Worm (Caenorhabditis elegans): ENCODE results near the gene pgph-2.
"Not testable (repeated sequence)": the region's sequence is repeated elsewhere in the genome, so short reads cannot be mapped to it uniquely, and the experiment has no call there.

- not testable (repeated sequence) for TF ChIP-seq ceh-6 (GFP tag; optimal IDR thresholded peaks at IDR 0.05); pag-3 (tag; optimal IDR thresholded peaks at IDR 0.05; ENCODE audit: borderline replicate concordance); hlh-8 (tag; optimal IDR thresholded peaks at IDR 0.05); ama-1 (optimal IDR thresholded peaks at IDR 0.05); hlh-13 (GFP tag; optimal IDR thresholded peaks at IDR 0.05); ceh-22 (tag; optimal IDR thresholded peaks at IDR 0.05); pros-1 (tag; optimal IDR thresholded peaks at IDR 0.05); fkh-10 (GFP tag; optimal IDR thresholded peaks at IDR 0.05)
- TF ChIP-seq ceh-14 (tag; optimal IDR thresholded peaks at IDR 0.05) = peak; percentile 4
Measured at ce11 chrV:5776941-5777340, 12.0 kb downstream of the pgph-2 start, which contains the start of gene F44E7.4.
